Worm (Caenorhabditis elegans): ENCODE measurements around the gene hlh-26.

DNA sequence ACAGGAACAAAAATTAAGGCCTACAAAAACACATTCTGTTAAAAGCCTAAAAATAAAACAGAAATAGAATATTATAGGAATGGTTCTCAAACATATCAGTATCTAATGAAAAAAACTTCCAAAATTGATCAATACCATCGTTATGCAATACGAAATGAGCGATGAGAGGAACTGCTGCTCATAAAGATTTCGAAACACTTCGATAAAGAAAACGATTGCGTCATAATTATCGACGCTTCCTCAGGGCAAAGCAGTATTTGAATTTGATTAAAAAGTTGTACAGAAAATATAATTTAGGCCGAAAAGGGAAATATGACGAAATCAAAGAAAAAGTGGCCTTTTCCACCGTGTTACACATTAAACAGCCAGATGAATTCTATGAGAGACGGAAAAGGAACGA lies 15.5 kb downstream of the hlh-26 start:
- TF ChIP-seq sea-1 (GFP tag; conservative IDR thresholded peaks at IDR 0.05) (no peak), pes-1 (GFP tag; IDR thresholded peaks at IDR 0.05) (no peak), B0310.2 (tag; optimal IDR thresholded peaks at IDR 0.05) (no peak), hnd-1 (tag; optimal IDR thresholded peaks at IDR 0.05) (no peak), ama-1 (optimal IDR thresholded peaks at IDR 0.05) (no peak), hmbx-1 (tag; optimal IDR thresholded peaks at IDR 0.05) (no peak), tbx-11 (GFP tag; IDR thresholded peaks at IDR 0.05) (no peak), tra-4 (tag; optimal IDR thresholded peaks at IDR 0.05) (no peak), ceh-36 (tag; optimal IDR thresholded peaks at IDR 0.05) (no peak), flt-1 (GFP tag; IDR thresholded peaks at IDR 0.05) (no peak), F13C5.2 (tag; optimal IDR thresholded peaks at IDR 0.05) (no peak), aly-1 (tag; optimal IDR thresholded peaks at IDR 0.05) (no peak)

Measured in whole organism, early embryonic.